Worm (Caenorhabditis elegans) whole organism, L4/young adult: ENCODE data around the gene EGAP9.4.

Experiments
- dao-5 ChIP-seq: sonication (generic microtip); optimal IDR thresholded peaks from 2 replicates; lab custom pipeline; 2016; ENCODE audit warnings: missing genotype, missing genetic modification characterization, moderate library complexity, missing compliant biosample characterization
- him-1 ChIP-seq: sonication (generic microtip); optimal IDR thresholded peaks from 2 replicates; lab custom pipeline; 2016; ENCODE audit warnings: missing genotype, missing genetic modification reagents, missing genetic modification characterization, missing compliant biosample characterization

- TF ChIP-seq him-1 (tag; lab: Kevin White, UChicago) (no peak), dao-5 (tag; lab: Kevin White, UChicago) (no peak)
These were observed 13.6 kb downstream of the EGAP9.4 start, which contains the start of gene ZK1055.2 for ce11 chrV:6590283-6590682.
